In the genomic region with DNA sequence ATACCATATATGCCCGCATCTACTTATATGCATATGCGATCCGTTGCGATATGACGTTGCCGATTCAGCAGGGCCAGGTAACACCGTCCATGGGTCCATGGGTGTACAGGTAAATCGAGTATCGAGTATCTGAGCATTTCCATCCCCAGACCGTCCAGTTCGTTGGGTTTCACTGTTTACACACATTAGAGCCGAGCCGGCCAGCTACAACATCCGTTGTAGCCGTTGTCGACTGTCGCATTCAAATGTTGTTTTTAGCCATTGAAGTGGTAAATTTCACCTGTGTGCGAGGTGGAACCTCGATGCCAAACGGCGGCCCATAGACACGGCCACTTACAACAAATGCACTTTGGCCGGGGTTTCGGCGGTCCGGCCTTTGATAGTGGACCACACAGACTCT, we compare ENCODE assay signal across 2 fruit fly cellular contexts.
TF ChIP-seq lines count a peak whose summit lies in the region.

No protein-coding gene starts in this region.

- no peak for TF ChIP-seq CTCF in whole organism, embryonic (GFP tag; optimal IDR thresholded peaks at IDR 0.05; lab: Kevin White, UChicago)

TF ChIP-seq in whole organism, embryonic, 481 proteins besides CTCF, POLR2A, EP300 and RAD21:
- TF ChIP-seq zen (tag; optimal IDR thresholded peaks at IDR 0.05; lab: Kevin White, UChicago) (peak; percentile 34), grau (tag; optimal IDR thresholded peaks at IDR 0.05; lab: Kevin White, UChicago) (peak; percentile 57), gce (GFP tag; IDR thresholded peaks at IDR 0.05; lab: Robert Waterston, UW) (no peak), CG11247 (GFP tag; IDR thresholded peaks at IDR 0.05; lab: Robert Waterston, UW) (no peak), CG17385 (GFP tag; optimal IDR thresholded peaks at IDR 0.05; lab: Kevin White, UChicago) (no peak), kni (GFP tag; optimal IDR thresholded peaks at IDR 0.05; lab: Kevin White, UChicago) (peak; percentile 34)
TF ChIP-seq in whole organism, embryonic: peak in this region for 3.

TF ChIP-seq in whole organism, prepupa, 60 proteins besides CTCF, POLR2A, EP300 and RAD21:
- TF ChIP-seq fkh (GFP tag; optimal IDR thresholded peaks at IDR 0.05; lab: Kevin White, UChicago): peak; percentile 86
- TF ChIP-seq CG10669 (GFP tag; optimal IDR thresholded peaks at IDR 0.05; lab: Kevin White, UChicago): no peak
